Fruit fly (Drosophila melanogaster) whole organism, embryonic: Measurements from ENCODE around the gene CG15916.

Experiments
- Bgb ChIP-seq: fragments of 200-800 bp; sonication (Bioruptor generic); IDR thresholded peaks from 2 replicates; pipeline ENCODE4 v1.3.6; 2022; ENCODE audit warnings: missing biosample characterization, missing genetic modification characterization; ENCODE audit not compliant: partially characterized antibody
- CG14441 ChIP-seq: fragments of 200-800 bp; sonication (Bioruptor generic); IDR thresholded peaks from 2 replicates; pipeline ENCODE4 v1.3.6; 2022; ENCODE audit warnings: missing biosample characterization, missing genetic modification characterization
- CG3726 ChIP-seq: fragments of 200-800 bp; sonication (Bioruptor generic); IDR thresholded peaks from 3 replicates; pipeline ENCODE4, ENCODE4 v1.3.6; 2022; ENCODE audit warnings: missing biosample characterization, missing genetic modification characterization
- Dad ChIP-seq: fragments of 200-800 bp; sonication (Bioruptor generic); optimal IDR thresholded peaks from 3 replicates; lab custom pipeline; 2016; ENCODE audit warnings: missing biosample characterization, missing genetic modification characterization
- Dfd ChIP-seq, 2 experiments: fragments of >200 bp; optimal IDR thresholded peaks; 2 replicates each; lab custom pipeline; 2017; ENCODE audit warnings: missing biosample characterization in 2 of 2, missing genetic modification characterization in 2 of 2
- Hey ChIP-seq: fragments of 200-800 bp; sonication (Bioruptor generic); optimal IDR thresholded peaks from 3 replicates; lab custom pipeline; 2018; ENCODE audit warnings: missing biosample characterization, mild to moderate bottlenecking, missing genetic modification characterization
- bsh ChIP-seq, 2 experiments: fragments of 200-800 bp; sonication (Bioruptor generic); optimal IDR thresholded peaks; 2 replicates each; lab custom pipeline; 2017 to 2018; ENCODE audit warnings: mild to moderate bottlenecking in 2 of 2, missing biosample characterization in 2 of 2, missing genetic modification characterization in 2 of 2, moderate library complexity in 1 of 2
- gcm2 ChIP-seq: fragments of 200-800 bp; sonication (Bioruptor generic); optimal IDR thresholded peaks from 2 replicates; lab custom pipeline; 2016; ENCODE audit warnings: missing biosample characterization, missing genetic modification characterization
- sna ChIP-seq: fragments of 200-800 bp; sonication (Bioruptor generic); IDR thresholded peaks from 2 replicates; pipeline ENCODE4 v1.3.6; 2022; ENCODE audit warnings: missing biosample characterization, missing genetic modification characterization; ENCODE audit not compliant: partially characterized antibody
- usp ChIP-seq: fragments of >200 bp; optimal IDR thresholded peaks from 2 replicates; lab custom pipeline; 2017; ENCODE audit warnings: missing biosample characterization, missing genetic modification characterization
- z ChIP-seq: fragments of 200-800 bp; sonication (Bioruptor generic); IDR thresholded peaks from 3 replicates; pipeline ENCODE4 v1.3.6; 2022; ENCODE audit warnings: missing biosample characterization, missing genetic modification characterization

- TF ChIP-seq CG3726 (GFP tag; lab: Robert Waterston, UW), result no peak
- TF ChIP-seq Dfd (GFP tag; optimal IDR thresholded peaks at IDR 0.05; lab: Kevin White, UChicago), result no peak
- TF ChIP-seq gcm2 (GFP tag; lab: Kevin White, UChicago), result no peak
- no peak for TF ChIP-seq z (GFP tag; lab: Robert Waterston, UW)
- TF ChIP-seq Hey (tag; lab: Kevin White, UChicago), result no peak
- no peak for TF ChIP-seq CG14441 (GFP tag; lab: Robert Waterston, UW)
- TF ChIP-seq usp (GFP tag; lab: Kevin White, UChicago), result no peak
- no peak for TF ChIP-seq Bgb (GFP tag; lab: Robert Waterston, UW)
- TF ChIP-seq bsh (GFP tag; optimal IDR thresholded peaks at IDR 0.05; lab: Kevin White, UChicago), result no peak
- TF ChIP-seq sna (GFP tag; lab: Robert Waterston, UW), result no peak
- no peak for TF ChIP-seq Dad (GFP tag; lab: Kevin White, UChicago)
Measured at dm6 chrX:15940956-15941246, 50.5 kb downstream of the CG15916 start, which contains the start of gene CG8924.
